Worm (Caenorhabditis elegans) whole organism, L4/young adult: Measurements from ENCODE around the gene xbx-6.

Experiments used
- W03F9.2 ChIP-seq: fragments of 150-350 bp; optimal IDR thresholded peaks from 2 replicates; lab custom pipeline; 2014; ENCODE audit warnings: missing biosample characterization, missing genetic modification characterization
- dao-5 ChIP-seq: sonication (generic microtip); optimal IDR thresholded peaks from 2 replicates; lab custom pipeline; 2016; ENCODE audit warnings: missing genotype, missing genetic modification characterization, moderate library complexity, missing compliant biosample characterization
- him-1 ChIP-seq: sonication (generic microtip); optimal IDR thresholded peaks from 2 replicates; lab custom pipeline; 2016; ENCODE audit warnings: missing genotype, missing genetic modification reagents, missing genetic modification characterization, missing compliant biosample characterization

xbx-6 gene

ce11 chrV:9702755-9703154 is at the start of gene xbx-6:
xbx-6 (plus strand) TSS chrV:9703055.
- no peak for TF ChIP-seq dao-5 (tag; lab: Kevin White, UChicago)
- TF ChIP-seq W03F9.2 (tag; lab: Kevin White, UChicago) = no peak
- no peak for TF ChIP-seq him-1

ce11 chrV:9654154-9654805 is 48.6 kb upstream of the xbx-6 start, which contains the start of gene cyp-29A4:
cyp-29A4 (plus strand) TSS chrV:9654755.
- TF ChIP-seq W03F9.2 (tag; lab: Kevin White, UChicago) = no peak
- TF ChIP-seq dao-5 (tag; lab: Kevin White, UChicago) = no peak
- TF ChIP-seq him-1 = no peak

- TF ChIP-seq W03F9.2 (tag; lab: Kevin White, UChicago) (no peak), dao-5 (tag; lab: Kevin White, UChicago) (no peak), him-1 (no peak)
These were observed 41.3 kb upstream of the xbx-6 start, which contains the start of gene pitr-4 for ce11 chrV:9661514-9661913. pitr-4 (minus strand) TSS chrV:9661614.

- TF ChIP-seq W03F9.2 (tag; lab: Kevin White, UChicago) (no peak), dao-5 (tag; lab: Kevin White, UChicago) (no peak), him-1 (no peak)
These were observed 38.9 kb upstream of the xbx-6 start for ce11 chrV:9663948-9664347.

- TF ChIP-seq W03F9.2 (tag; lab: Kevin White, UChicago) (no peak), him-1 (peak; percentile 58)
These were observed 38.2 kb upstream of the xbx-6 start for ce11 chrV:9664620-9665019.

ce11 chrV:9666394-9666793 is 36.5 kb upstream of the xbx-6 start, which contains the start of gene ZK287.1:
ZK287.1 (plus strand) TSS chrV:9666694.
- TF ChIP-seq him-1 (no peak), W03F9.2 (tag; lab: Kevin White, UChicago) (no peak), dao-5 (tag; lab: Kevin White, UChicago) (no peak)

ce11 chrV:9672495-9672894 is 30.4 kb upstream of the xbx-6 start:
- no peak for TF ChIP-seq W03F9.2 (tag; lab: Kevin White, UChicago)
- TF ChIP-seq him-1 = no peak
- TF ChIP-seq dao-5 (tag; lab: Kevin White, UChicago) = no peak

ce11 chrV:9673199-9673843 is 29.5 kb upstream of the xbx-6 start, which contains the start of gene sulp-8:
sulp-8 (minus strand) TSS chrV:9673667.
- no peak for TF ChIP-seq him-1
- no peak for TF ChIP-seq dao-5 (tag; lab: Kevin White, UChicago)
- TF ChIP-seq W03F9.2 (tag; lab: Kevin White, UChicago) = no peak

ce11 chrV:9677977-9678376 is 24.9 kb upstream of the xbx-6 start, which contains the start of gene cthd-1:
cthd-1 (plus strand) TSS chrV:9678277.
- no peak for TF ChIP-seq dao-5 (tag; lab: Kevin White, UChicago)

ce11 chrV:9679166-9679565 is 23.7 kb upstream of the xbx-6 start, which contains the start of gene ZK287.9:
ZK287.9 (plus strand) TSS chrV:9679357.
- TF ChIP-seq W03F9.2 (tag; lab: Kevin White, UChicago) = no peak
- no peak for TF ChIP-seq him-1
- no peak for TF ChIP-seq dao-5 (tag; lab: Kevin White, UChicago)

- TF ChIP-seq him-1 (no peak), dao-5 (tag; lab: Kevin White, UChicago) (no peak), W03F9.2 (tag; lab: Kevin White, UChicago) (no peak)
These were observed 22.6 kb upstream of the xbx-6 start for ce11 chrV:9680260-9680659.

ce11 chrV:9685559-9685958 is 17.3 kb upstream of the xbx-6 start, which contains the start of gene ZK287.4:
ZK287.4 (minus strand) TSS chrV:9685659.
- no peak for TF ChIP-seq dao-5 (tag; lab: Kevin White, UChicago)
- no peak for TF ChIP-seq W03F9.2 (tag; lab: Kevin White, UChicago)
- no peak for TF ChIP-seq him-1

ce11 chrV:9689364-9689763 is 13.5 kb upstream of the xbx-6 start:
- no peak for TF ChIP-seq dao-5 (tag; lab: Kevin White, UChicago)
- no peak for TF ChIP-seq him-1
- TF ChIP-seq W03F9.2 (tag; lab: Kevin White, UChicago) = no peak

ce11 chrV:9690099-9690572 is 12.7 kb upstream of the xbx-6 start, which contains the start of gene rbx-1:
rbx-1 (minus strand) TSS chrV:9690522.
- TF ChIP-seq dao-5 (tag; lab: Kevin White, UChicago) (no peak), him-1 (no peak), W03F9.2 (tag; lab: Kevin White, UChicago) (no peak)
